Worm (Caenorhabditis elegans) whole organism, L3 larva: Measurements from ENCODE around the gene grl-15.

ENCODE experiments used
- ama-1 ChIP-seq: fragments of 150-350 bp; optimal IDR thresholded peaks from 2 replicates; lab custom pipeline; 2018
- ceh-28 ChIP-seq: fragments of 150-350 bp; optimal IDR thresholded peaks from 2 replicates; lab custom pipeline; 2014; ENCODE audit warnings: missing biosample characterization, missing genetic modification reagents, missing genetic modification characterization
- egl-5 ChIP-seq: fragments of 150-350 bp; optimal IDR thresholded peaks from 2 replicates; lab custom pipeline; 2017; ENCODE audit warnings: missing biosample characterization, missing genetic modification reagents, missing genetic modification characterization, inconsistent platforms
- elt-1 ChIP-seq: fragments of 150-350 bp; optimal IDR thresholded peaks from 2 replicates; lab custom pipeline; 2014; ENCODE audit warnings: missing biosample characterization, missing genetic modification characterization
- eor-1 ChIP-seq, 2 experiments: fragments of 150-350 bp; optimal IDR thresholded peaks; 2 replicates each; lab custom pipeline; 2014 to 2018; ENCODE audit warnings: missing biosample characterization in 2 of 2, missing genetic modification characterization in 2 of 2
- lin-15B ChIP-seq: fragments of 150-350 bp; optimal IDR thresholded peaks from 2 replicates; lab custom pipeline; 2014; ENCODE audit warnings: missing biosample characterization, missing genetic modification characterization
- nhr-12 ChIP-seq: fragments of 150-350 bp; optimal IDR thresholded peaks from 2 replicates; lab custom pipeline; 2014; ENCODE audit warnings: missing biosample characterization, missing genetic modification characterization
- nhr-25 ChIP-seq: sonication (generic microtip); optimal IDR thresholded peaks from 2 replicates; lab custom pipeline; 2017; ENCODE audit warnings: missing biosample characterization, missing genetic modification characterization
- ztf-11 ChIP-seq: fragments of 150-350 bp; optimal IDR thresholded peaks from 2 replicates; lab custom pipeline; 2014; ENCODE audit warnings: missing biosample characterization, missing genetic modification characterization

DNA sequence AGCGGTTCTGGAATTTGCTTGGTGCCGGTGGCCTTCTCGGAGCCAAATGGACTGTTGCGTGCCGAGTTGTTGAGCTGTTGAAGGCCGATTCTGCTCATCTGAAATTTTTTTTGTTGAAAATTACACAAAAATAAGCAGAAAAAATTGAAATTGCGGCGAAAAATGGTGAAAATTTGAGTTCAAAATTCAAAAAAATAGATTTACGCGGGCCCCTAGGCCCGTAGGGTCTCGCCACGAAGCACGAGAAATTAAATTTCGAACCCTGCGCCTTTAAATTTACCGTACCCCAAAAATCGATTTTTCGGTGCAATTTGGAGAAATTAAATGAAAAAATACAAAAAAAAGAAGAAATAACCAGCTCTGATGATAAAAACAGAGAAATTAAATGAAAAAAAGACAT, 10.6 kb downstream of the grl-15 start, which contains the start of gene gmn-1:
- no peak for TF ChIP-seq elt-1
- TF ChIP-seq nhr-25 (tag; lab: Kevin White, UChicago) = no peak
- TF ChIP-seq ztf-11 (tag; lab: Kevin White, UChicago) = no peak
- no peak for TF ChIP-seq ama-1
- no peak for TF ChIP-seq eor-1 (tag; optimal IDR thresholded peaks at IDR 0.05; lab: Kevin White, UChicago)
- TF ChIP-seq lin-15B (tag; lab: Kevin White, UChicago) = no peak
- no peak for TF ChIP-seq nhr-12 (tag; lab: Kevin White, UChicago)
- TF ChIP-seq ceh-28 = no peak
- TF ChIP-seq egl-5 = no peak
